Fruit fly (Drosophila melanogaster) whole organism, adult: ENCODE measurements around the gene CG15597.

Experiments used
- CG11617 ChIP-seq: fragments of 200-800 bp; sonication (Bioruptor generic); optimal IDR thresholded peaks from 2 replicates; lab custom pipeline; 2017; ENCODE audit warnings: mild to moderate bottlenecking, missing biosample characterization, missing genetic modification reagents, missing genetic modification characterization
- CG12768 ChIP-seq: fragments of 200-800 bp; sonication (Bioruptor generic); optimal IDR thresholded peaks from 2 replicates; lab custom pipeline; 2017; ENCODE audit warnings: missing biosample characterization, missing genetic modification characterization, mild to moderate bottlenecking, moderate library complexity, missing genetic modification reagents
- CG14711 ChIP-seq: fragments of 200-800 bp; sonication (Bioruptor generic); optimal IDR thresholded peaks from 2 replicates; lab custom pipeline; 2018; ENCODE audit warnings: missing biosample characterization, mild to moderate bottlenecking, missing genetic modification characterization, moderate library complexity
- CG1620 ChIP-seq: fragments of 200-800 bp; sonication (Bioruptor generic); optimal IDR thresholded peaks from 2 replicates; lab custom pipeline; 2016; ENCODE audit warnings: missing biosample characterization, missing genetic modification characterization
- CG33017 ChIP-seq: fragments of 200-800 bp; sonication (Bioruptor generic); optimal IDR thresholded peaks from 2 replicates; lab custom pipeline; 2018; ENCODE audit warnings: missing biosample characterization, mild to moderate bottlenecking, missing genetic modification characterization, moderate library complexity
- CG5204 ChIP-seq: fragments of 200-800 bp; sonication (Bioruptor generic); optimal IDR thresholded peaks from 2 replicates; lab custom pipeline; 2016; ENCODE audit warnings: missing biosample characterization, missing genetic modification characterization
- CG7045 ChIP-seq: fragments of 200-800 bp; sonication (Bioruptor generic); optimal IDR thresholded peaks from 2 replicates; lab custom pipeline; 2017; ENCODE audit warnings: missing biosample characterization, mild to moderate bottlenecking, missing genetic modification characterization
- CG7101 ChIP-seq: fragments of 200-800 bp; sonication (Bioruptor generic); optimal IDR thresholded peaks from 2 replicates; lab custom pipeline; 2018; ENCODE audit warnings: missing biosample characterization, mild to moderate bottlenecking, missing genetic modification characterization, moderate library complexity
- Clk ChIP-seq: fragments of 200-800 bp; sonication (Bioruptor generic); optimal IDR thresholded peaks from 2 replicates; lab custom pipeline; 2017; ENCODE audit warnings: missing biosample characterization, missing genetic modification characterization
- Crg-1 ChIP-seq: fragments of 200-800 bp; sonication (Bioruptor generic); optimal IDR thresholded peaks from 2 replicates; lab custom pipeline; 2016; ENCODE audit warnings: missing biosample characterization, missing genetic modification characterization
- Hr96 ChIP-seq: fragments of 200-800 bp; sonication (Bioruptor generic); optimal IDR thresholded peaks from 2 replicates; lab custom pipeline; 2016; ENCODE audit warnings: missing biosample characterization, missing genetic modification characterization
- Mnt ChIP-seq: fragments of 200-800 bp; sonication (Bioruptor generic); optimal IDR thresholded peaks from 2 replicates; lab custom pipeline; 2016; ENCODE audit warnings: missing biosample characterization, mild to moderate bottlenecking, missing genetic modification characterization
- bab1 ChIP-seq: fragments of 200-800 bp; sonication (Bioruptor generic); optimal IDR thresholded peaks from 3 replicates; lab custom pipeline; 2019; ENCODE audit warnings: missing biosample characterization, mild to moderate bottlenecking, missing genetic modification characterization, moderate library complexity
- cic ChIP-seq: fragments of 200-800 bp; sonication (Bioruptor generic); optimal IDR thresholded peaks from 2 replicates; lab custom pipeline; 2017; ENCODE audit warnings: missing biosample characterization, mild to moderate bottlenecking, missing genetic modification characterization, moderate library complexity
- cnc ChIP-seq, 2 experiments: fragments of >200 bp; optimal IDR thresholded peaks; 2 replicates each; lab custom pipeline; 2017
- kay ChIP-seq: fragments of 200-800 bp; sonication (Bioruptor generic); peaks from one replicate; lab custom pipeline; 2016; ENCODE audit warnings: missing biosample characterization, missing genetic modification characterization, borderline replicate concordance
- ovo ChIP-seq: fragments of 200-800 bp; sonication (Bioruptor generic); optimal IDR thresholded peaks from 2 replicates; lab custom pipeline; 2016; ENCODE audit warnings: missing biosample characterization, missing genetic modification characterization
- pad ChIP-seq: fragments of 200-800 bp; sonication (Bioruptor generic); optimal IDR thresholded peaks from 3 replicates; lab custom pipeline; 2017; ENCODE audit warnings: missing biosample characterization, missing genetic modification characterization, mild to moderate bottlenecking, moderate library complexity, missing genetic modification reagents
- tj ChIP-seq: fragments of 200-800 bp; sonication (Bioruptor generic); optimal IDR thresholded peaks from 3 replicates; lab custom pipeline; 2017; ENCODE audit warnings: missing biosample characterization, mild to moderate bottlenecking, missing genetic modification characterization, moderate library complexity
- toe ChIP-seq: fragments of 200-800 bp; sonication (Bioruptor generic); optimal IDR thresholded peaks from 2 replicates; lab custom pipeline; 2016; ENCODE audit warnings: missing biosample characterization, missing genetic modification characterization

CG15597 gene

DNA sequence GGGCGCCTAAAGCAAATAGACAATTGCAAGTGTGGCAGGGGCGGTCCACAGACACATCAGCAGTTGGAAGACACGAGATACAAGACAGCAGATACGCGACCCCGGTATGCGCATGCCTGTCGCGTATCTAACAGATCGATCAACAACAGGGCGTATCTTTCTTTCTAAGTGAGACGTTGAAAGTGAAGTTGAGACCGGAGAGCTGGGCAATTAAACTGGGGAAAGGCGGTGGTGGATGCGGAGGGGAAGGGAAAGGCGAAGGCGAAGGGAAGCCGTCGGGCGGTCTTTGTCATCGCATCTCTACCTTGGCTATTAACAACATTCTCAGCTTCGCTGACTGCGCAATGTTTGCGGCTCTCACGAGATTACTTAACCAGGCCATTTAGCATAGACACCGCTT lies 9.0 kb upstream of the CG15597 start:
- TF ChIP-seq tj (GFP tag; lab: Kevin White, UChicago) (no peak), CG11617 (no peak), bab1 (no peak), cic (GFP tag; lab: Kevin White, UChicago) (no peak), Clk (no peak), toe (no peak), pad (GFP tag; lab: Kevin White, UChicago) (no peak), CG14711 (tag; lab: Kevin White, UChicago) (no peak), kay (GFP tag; lab: Kevin White, UChicago) (no peak), CG5204 (no peak), CG7045 (GFP tag; lab: Kevin White, UChicago) (no peak), Crg-1 (GFP tag; lab: Kevin White, UChicago) (no peak), CG1620 (no peak), CG33017 (tag; lab: Kevin White, UChicago) (no peak), CG12768 (no peak), Hr96 (GFP tag; lab: Kevin White, UChicago) (no peak), ovo (GFP tag; lab: Kevin White, UChicago) (no peak), CG7101 (no peak)

DNA sequence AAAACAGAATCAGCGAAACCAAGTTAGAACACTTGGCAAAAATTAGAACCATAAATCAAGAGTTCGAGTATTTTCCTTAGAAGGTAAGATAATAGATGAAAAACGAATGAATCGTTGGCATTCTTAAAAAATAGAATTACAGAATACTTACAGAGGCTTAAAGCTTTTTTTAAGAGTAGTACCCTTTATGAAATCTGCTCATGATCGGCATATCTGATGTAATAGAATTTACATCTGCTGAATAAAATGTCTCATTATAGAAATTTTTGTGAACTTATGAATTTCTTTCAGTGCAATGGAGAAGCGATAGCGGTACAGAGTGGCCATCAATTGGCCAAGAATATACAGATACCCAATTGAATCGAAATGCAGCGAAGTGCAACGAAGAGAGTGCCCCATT lies 6.4 kb upstream of the CG15597 start, which contains the start of gene Osi13:
TSS of gene Osi13 (plus strand) at position 301 of the 400 bp plus-strand sequence.
- no peak for TF ChIP-seq CG14711 (tag; lab: Kevin White, UChicago)
- no peak for TF ChIP-seq CG1620
- TF ChIP-seq Crg-1 (GFP tag; lab: Kevin White, UChicago), result no peak
- TF ChIP-seq CG11617, result no peak
- TF ChIP-seq Mnt, result no peak
- TF ChIP-seq cnc (optimal IDR thresholded peaks at IDR 0.05; lab: Kevin White, UChicago), result no peak
- no peak for TF ChIP-seq pad (GFP tag; lab: Kevin White, UChicago)
- no peak for TF ChIP-seq kay (GFP tag; lab: Kevin White, UChicago)
- TF ChIP-seq bab1, result no peak
- no peak for TF ChIP-seq cic (GFP tag; lab: Kevin White, UChicago)
- no peak for TF ChIP-seq CG5204

DNA sequence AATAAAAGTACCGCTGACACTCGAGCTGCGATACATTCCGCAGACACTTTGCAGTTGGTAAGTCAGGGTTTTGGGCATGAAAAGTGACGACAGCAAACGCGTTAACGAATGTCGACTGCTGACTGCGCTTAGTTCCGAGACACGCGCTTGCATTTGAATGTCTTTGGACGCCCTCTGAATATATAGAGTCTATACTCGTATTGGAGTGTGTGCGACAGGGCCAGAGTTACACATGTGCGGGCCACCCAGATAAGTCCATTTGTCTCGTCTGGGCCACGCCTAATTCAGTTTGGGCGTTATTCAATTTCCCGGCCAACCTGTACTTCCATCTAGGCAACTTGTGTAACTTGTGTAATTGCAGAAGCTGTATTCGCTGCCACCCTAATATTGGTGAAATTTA lies 5.3 kb upstream of the CG15597 start:
- TF ChIP-seq CG12768, result no peak
- no peak for TF ChIP-seq bab1
- TF ChIP-seq CG7045 (GFP tag; lab: Kevin White, UChicago), result no peak
- TF ChIP-seq ovo (GFP tag; lab: Kevin White, UChicago), result no peak
- no peak for TF ChIP-seq Crg-1 (GFP tag; lab: Kevin White, UChicago)
- no peak for TF ChIP-seq toe
- no peak for TF ChIP-seq cnc (optimal IDR thresholded peaks at IDR 0.05; lab: Kevin White, UChicago)
- no peak for TF ChIP-seq Hr96 (GFP tag; lab: Kevin White, UChicago)
- no peak for TF ChIP-seq CG33017 (tag; lab: Kevin White, UChicago)
- no peak for TF ChIP-seq tj (GFP tag; lab: Kevin White, UChicago)
- no peak for TF ChIP-seq cic (GFP tag; lab: Kevin White, UChicago)
- no peak for TF ChIP-seq CG5204
- TF ChIP-seq CG1620, result no peak
- no peak for TF ChIP-seq CG7101

DNA sequence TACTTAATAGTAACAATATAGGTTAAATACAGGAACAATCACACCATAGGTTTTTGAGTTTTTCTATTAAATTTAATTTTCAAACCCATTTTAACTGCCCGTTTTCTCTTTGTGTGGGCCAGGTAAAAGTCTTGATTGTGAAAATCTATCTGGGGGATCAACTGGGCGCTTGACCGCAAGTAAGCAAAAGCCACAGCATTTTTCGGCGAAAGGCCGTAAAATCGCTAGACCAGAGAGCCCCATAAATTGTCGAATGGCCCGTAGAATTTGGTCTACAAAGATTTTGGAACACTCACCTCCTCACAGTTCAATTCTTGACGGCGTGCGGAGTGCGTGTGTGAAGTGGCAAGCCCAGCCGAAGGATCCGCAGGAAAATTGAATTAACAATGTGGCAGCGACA lies 2.4 kb upstream of the CG15597 start, which contains the start of gene CG15594:
TSS of gene CG15594 (plus strand) at position 301 of the 400 bp plus-strand sequence.
- TF ChIP-seq CG1620 (no peak), Clk (no peak), CG12768 (no peak), CG11617 (no peak), CG33017 (tag; lab: Kevin White, UChicago) (no peak), cic (GFP tag; lab: Kevin White, UChicago) (no peak), Crg-1 (GFP tag; lab: Kevin White, UChicago) (no peak), toe (no peak), pad (GFP tag; lab: Kevin White, UChicago) (no peak), cnc (optimal IDR thresholded peaks at IDR 0.05; lab: Kevin White, UChicago) (no peak), kay (GFP tag; lab: Kevin White, UChicago) (no peak), CG5204 (no peak), CG7101 (no peak), tj (GFP tag; lab: Kevin White, UChicago) (no peak), ovo (GFP tag; lab: Kevin White, UChicago) (no peak), CG7045 (GFP tag; lab: Kevin White, UChicago) (no peak), CG14711 (tag; lab: Kevin White, UChicago) (no peak)

DNA sequence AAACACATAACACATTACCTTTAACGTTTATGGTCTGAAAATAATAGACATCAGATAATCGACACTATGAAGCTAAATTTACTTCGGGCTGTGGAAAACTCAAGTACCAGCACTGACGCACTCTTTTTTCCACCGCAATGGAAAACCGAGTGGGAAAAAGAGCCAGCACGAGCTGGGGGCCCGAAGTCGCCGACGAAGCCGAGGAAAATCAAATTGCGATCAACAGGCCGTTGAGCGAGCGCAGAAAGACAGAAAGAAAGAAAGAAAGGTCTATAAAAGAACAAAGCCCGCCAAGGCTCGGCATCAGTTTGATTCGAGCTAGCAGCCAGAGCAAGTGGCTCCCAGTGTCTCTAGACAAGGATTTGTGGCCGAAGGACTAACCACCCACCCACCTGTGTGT lies 6.8 kb downstream of the CG15597 start, which contains the start of gene Osi12:
TSS of gene Osi12 (plus strand) at position 301 of the 400 bp plus-strand sequence.
- TF ChIP-seq CG5204 (no peak), Hr96 (GFP tag; lab: Kevin White, UChicago) (no peak), CG7101 (no peak), cic (GFP tag; lab: Kevin White, UChicago) (no peak), ovo (GFP tag; lab: Kevin White, UChicago) (no peak), CG12768 (no peak)

DNA sequence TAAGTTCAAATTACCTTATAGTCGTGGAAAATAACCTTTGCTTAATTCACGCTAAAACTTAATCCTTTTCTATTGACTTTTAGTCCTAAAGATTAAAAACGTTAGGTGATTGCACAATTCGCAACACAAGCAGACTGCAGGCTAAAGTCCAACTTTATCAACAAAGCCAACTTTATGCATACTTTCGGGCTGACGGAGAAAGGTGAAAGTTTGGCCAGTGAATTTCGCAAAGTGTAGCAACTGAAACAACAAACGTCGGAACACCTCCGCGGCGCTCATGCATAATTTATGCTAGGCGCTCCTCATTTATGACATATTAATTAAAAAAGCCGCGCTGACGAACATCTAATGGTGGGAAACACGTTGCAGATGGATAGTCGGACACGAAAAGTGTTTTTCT lies 15.0 kb downstream of the CG15597 start:
- TF ChIP-seq CG14711 (tag; lab: Kevin White, UChicago) (no peak), Hr96 (GFP tag; lab: Kevin White, UChicago) (no peak), kay (GFP tag; lab: Kevin White, UChicago) (no peak), cic (GFP tag; lab: Kevin White, UChicago) (no peak), Mnt (no peak), CG12768 (no peak), CG1620 (no peak), toe (no peak), CG33017 (tag; lab: Kevin White, UChicago) (no peak), CG11617 (no peak)

DNA sequence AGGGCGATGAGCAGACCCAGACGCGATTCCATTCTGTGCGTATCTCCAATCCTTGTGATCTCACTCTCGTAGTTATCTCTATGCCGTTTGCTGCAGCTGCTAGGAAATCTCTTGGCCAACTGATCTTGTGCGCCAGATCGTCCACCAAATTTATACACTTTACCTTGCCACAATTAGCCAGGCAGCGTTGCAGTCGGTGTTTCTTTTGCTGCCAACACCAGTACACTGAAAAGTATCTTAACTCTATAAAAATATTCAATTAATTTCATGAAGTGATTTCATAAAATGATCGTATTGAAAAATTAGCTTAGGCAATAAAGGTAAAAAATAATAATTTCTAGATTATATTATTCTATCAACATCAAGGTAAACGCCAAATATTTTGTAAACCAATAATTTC lies 16.3 kb downstream of the CG15597 start, which contains the start of gene Osi11:
TSS of gene Osi11 (minus strand) at position 101 of the 400 bp plus-strand sequence.
- no peak for TF ChIP-seq CG33017 (tag; lab: Kevin White, UChicago)
- no peak for TF ChIP-seq toe
- TF ChIP-seq ovo (GFP tag; lab: Kevin White, UChicago), result no peak
- no peak for TF ChIP-seq bab1
- TF ChIP-seq CG12768, result no peak
